Worm (Caenorhabditis elegans) whole organism, L2 larva: ENCODE measurements around the gene Y41E3.1.

Source experiments
- lin-13 ChIP-seq: fragments of 150-350 bp; optimal IDR thresholded peaks from 2 replicates; lab custom pipeline; 2014; ENCODE audit warnings: missing biosample characterization, missing genetic modification reagents, missing genetic modification characterization
- lin-39 ChIP-seq: fragments of 150-350 bp; optimal IDR thresholded peaks from 2 replicates; lab custom pipeline; 2014; ENCODE audit warnings: missing biosample characterization, missing genetic modification reagents, missing genetic modification characterization
- mbf-1 ChIP-seq: sonication (generic microtip); optimal IDR thresholded peaks from 2 replicates; lab custom pipeline; 2017; ENCODE audit warnings: missing biosample characterization, missing genetic modification characterization
- mdl-1 ChIP-seq, 2 experiments: fragments of 150-350 bp in 1 of 2; sonication (generic microtip) in 1 of 2; optimal IDR thresholded peaks; 2 replicates each; lab custom pipeline; 2017; ENCODE audit warnings: missing biosample characterization in 2 of 2, missing genetic modification characterization in 2 of 2
- nhr-6 ChIP-seq: fragments of 150-350 bp; optimal IDR thresholded peaks from 2 replicates; lab custom pipeline; 2014; ENCODE audit warnings: missing biosample characterization, missing genetic modification characterization
- skn-1 ChIP-seq: sonication (generic microtip); optimal IDR thresholded peaks from 2 replicates; lab custom pipeline; 2017; ENCODE audit warnings: missing biosample characterization, missing genetic modification characterization
- snpc-4 ChIP-seq: fragments of 150-350 bp; optimal IDR thresholded peaks from 2 replicates; lab custom pipeline; 2014; ENCODE audit warnings: missing biosample characterization, missing genetic modification characterization
- unc-39 ChIP-seq: fragments of 150-350 bp; optimal IDR thresholded peaks from 2 replicates; lab custom pipeline; 2014; ENCODE audit warnings: missing biosample characterization, missing genetic modification characterization
- ztf-4 ChIP-seq: fragments of 150-350 bp; optimal IDR thresholded peaks from 2 replicates; lab custom pipeline; 2014; ENCODE audit warnings: missing biosample characterization, missing genetic modification characterization

ce11 chrIV:14929421-14929820 is 29.3 kb downstream of the Y41E3.1 start, which contains the start of gene Y57G11C.28:
- TF ChIP-seq mdl-1 (tag; optimal IDR thresholded peaks at IDR 0.05; lab: Kevin White, UChicago) (no peak), unc-39 (tag; lab: Kevin White, UChicago) (no peak), mbf-1 (tag; lab: Kevin White, UChicago) (no peak), lin-13 (GFP tag; lab: Kevin White, UChicago) (no peak), ztf-4 (no peak), nhr-6 (tag; lab: Kevin White, UChicago) (no peak), lin-39 (tag; lab: Kevin White, UChicago) (no peak), snpc-4 (tag; lab: Kevin White, UChicago) (no peak), skn-1 (tag; lab: Kevin White, UChicago) (no peak)
